Fruit fly (Drosophila melanogaster): ENCODE measurements around the gene velo.

Gene velo

dm6 chr3L:6703368-6703807, 49.2 kb downstream of the velo start, which contains the start of gene SP1173:
TSS of gene SP1173 (minus strand) at chr3L:6703521.
- peak; percentile 0 for TF ChIP-seq achi (GFP tag; optimal IDR thresholded peaks at IDR 0.05)
- TF ChIP-seq dac (GFP tag; optimal IDR thresholded peaks at IDR 0.05), result no peak
- TF ChIP-seq vri (GFP tag; optimal IDR thresholded peaks at IDR 0.05), result no peak
- no peak for TF ChIP-seq Eip93F (GFP tag; optimal IDR thresholded peaks at IDR 0.05)
- no peak for TF ChIP-seq CG16779 (tag; optimal IDR thresholded peaks at IDR 0.05)
- peak; percentile 60 for TF ChIP-seq CG15336 (GFP tag; IDR thresholded peaks at IDR 0.05)
- no peak for TF ChIP-seq CG8119 (GFP tag; IDR thresholded peaks at IDR 0.05)
- TF ChIP-seq eg (GFP tag; IDR thresholded peaks at IDR 0.05), result peak; percentile 59; the same call in 2 of the 3 replicates
- no peak for TF ChIP-seq fd85E (GFP tag; optimal IDR thresholded peaks at IDR 0.05)
- no peak for TF ChIP-seq fkh (GFP tag; optimal IDR thresholded peaks at IDR 0.05)
- no peak for TF ChIP-seq CG31627 (GFP tag; optimal IDR thresholded peaks at IDR 0.05)
- TF ChIP-seq esn (GFP tag; optimal IDR thresholded peaks at IDR 0.05), result no peak
- TF ChIP-seq CG6163 (GFP tag; IDR thresholded peaks at IDR 0.05), result peak; percentile 68; the same call in 1 of the 3 replicates
- TF ChIP-seq CG9139 (GFP tag; optimal IDR thresholded peaks at IDR 0.05), result peak; percentile 1
- TF ChIP-seq CG10669 (GFP tag; optimal IDR thresholded peaks at IDR 0.05), result no peak
- no peak for TF ChIP-seq Sox102F (GFP tag; optimal IDR thresholded peaks at IDR 0.05)
- no peak for TF ChIP-seq spab (GFP tag; optimal IDR thresholded peaks at IDR 0.05)
- TF ChIP-seq Hr39 (GFP tag; optimal IDR thresholded peaks at IDR 0.05), result no peak
- no peak for TF ChIP-seq Smox (GFP tag; optimal IDR thresholded peaks at IDR 0.05)
- no peak for TF ChIP-seq pdm3 (GFP tag; optimal IDR thresholded peaks at IDR 0.05)
- TF ChIP-seq fd59A (GFP tag; optimal IDR thresholded peaks at IDR 0.05), result no peak
- no peak for TF ChIP-seq CG4318 (GFP tag; optimal IDR thresholded peaks at IDR 0.05)
- TF ChIP-seq acj6 (GFP tag; optimal IDR thresholded peaks at IDR 0.05), result no peak
- no peak for TF ChIP-seq CG7368 (GFP tag; optimal IDR thresholded peaks at IDR 0.05)
- TF ChIP-seq Eip78C (GFP tag), result peak; percentile 51
- no peak for TF ChIP-seq CG6792 (GFP tag; optimal IDR thresholded peaks at IDR 0.05)
- TF ChIP-seq CG11294 (GFP tag; IDR thresholded peaks at IDR 0.05), result no peak
- TF ChIP-seq CG11762 (GFP tag; optimal IDR thresholded peaks at IDR 0.05; ENCODE audit: insufficient read depth), result no peak
- TF ChIP-seq CG1621 (tag; optimal IDR thresholded peaks at IDR 0.05), result peak; percentile 71
- TF ChIP-seq Sox14 (GFP tag; optimal IDR thresholded peaks at IDR 0.05), result no peak
- no peak for TF ChIP-seq OdsH (GFP tag; optimal IDR thresholded peaks at IDR 0.05)
- no peak for TF ChIP-seq CG11902 (GFP tag; optimal IDR thresholded peaks at IDR 0.05)
- TF ChIP-seq CG8632 (GFP tag; optimal IDR thresholded peaks at IDR 0.05), result no peak
- peak in 1 of 2 experiments; percentile 3 for TF ChIP-seq ss (GFP tag; optimal IDR thresholded peaks at IDR 0.05)
- TF ChIP-seq Ets21C (GFP tag; optimal IDR thresholded peaks at IDR 0.05), result no peak
- no peak for TF ChIP-seq Eip75B (GFP tag; optimal IDR thresholded peaks at IDR 0.05)
- peak; percentile 2 for TF ChIP-seq CG6276 (GFP tag; optimal IDR thresholded peaks at IDR 0.05)
- no peak for TF ChIP-seq Hr38 (GFP tag; optimal IDR thresholded peaks at IDR 0.05)
- peak; percentile 53 for TF ChIP-seq CG3919 (GFP tag; optimal IDR thresholded peaks at IDR 0.05)
- no peak for TF ChIP-seq CG32006 (GFP tag; optimal IDR thresholded peaks at IDR 0.05)
- TF ChIP-seq CG10631 (GFP tag; optimal IDR thresholded peaks at IDR 0.05), result no peak
- no peak for TF ChIP-seq CG34406 (GFP tag; optimal IDR thresholded peaks at IDR 0.05)
- TF ChIP-seq Lpt (GFP tag; optimal IDR thresholded peaks at IDR 0.05), result peak; percentile 20
- no peak for TF ChIP-seq Hr4 (GFP tag; optimal IDR thresholded peaks at IDR 0.05)
- TF ChIP-seq Ets96B (tag; optimal IDR thresholded peaks at IDR 0.05), result no peak
- TF ChIP-seq Gug (GFP tag; IDR thresholded peaks at IDR 0.05), result no peak
- TF ChIP-seq Met (GFP tag; optimal IDR thresholded peaks at IDR 0.05), result no peak
- no peak for TF ChIP-seq CG6808 (GFP tag; optimal IDR thresholded peaks at IDR 0.05)
- no peak for TF ChIP-seq topi (GFP tag; optimal IDR thresholded peaks at IDR 0.05)
- no peak for TF ChIP-seq Blimp-1 (GFP tag; optimal IDR thresholded peaks at IDR 0.05)
- TF ChIP-seq svp (GFP tag), result no peak
- TF ChIP-seq Sox15 (GFP tag; optimal IDR thresholded peaks at IDR 0.05), result no peak
- TF ChIP-seq cyc (GFP tag; optimal IDR thresholded peaks at IDR 0.05), result no peak

Measured in whole organism, prepupa.